Worm (Caenorhabditis elegans) whole organism, L3 larva: Measurements from ENCODE around the gene set-17.

ENCODE experiments used
- pqm-1 ChIP-seq: fragments of 150-350 bp; optimal IDR thresholded peaks from 2 replicates; lab custom pipeline; 2017; ENCODE audit warnings: missing biosample characterization, missing genetic modification characterization, inconsistent platforms
- skn-1 ChIP-seq: fragments of 150-350 bp; optimal IDR thresholded peaks from 2 replicates; lab custom pipeline; 2014; ENCODE audit warnings: missing biosample characterization, missing genetic modification characterization
- zag-1 ChIP-seq: fragments of 150-350 bp; optimal IDR thresholded peaks from 2 replicates; lab custom pipeline; 2014; ENCODE audit warnings: missing biosample characterization, missing genetic modification characterization

DNA sequence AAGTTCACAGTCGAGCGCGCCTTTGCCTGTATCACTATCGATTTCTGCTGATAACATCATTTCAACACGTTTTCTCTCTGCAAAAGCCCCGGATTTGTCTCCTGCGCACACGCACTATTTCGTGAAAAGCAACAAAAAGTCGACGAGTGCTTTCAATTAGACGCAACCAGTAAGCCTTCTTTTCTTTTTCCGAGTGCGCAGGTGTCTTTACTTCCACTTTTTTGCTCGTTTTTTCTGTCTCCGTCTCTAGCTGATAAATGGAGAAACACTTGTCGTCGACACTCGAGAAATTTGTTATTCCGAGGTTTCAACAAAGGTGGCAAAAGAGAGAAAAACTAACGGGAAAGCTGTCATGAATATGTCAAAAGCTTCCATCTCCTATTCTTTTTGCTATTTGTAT is 48.7 kb downstream of the set-17 start:
- TF ChIP-seq zag-1 (no peak), pqm-1 (tag; lab: Kevin White, UChicago) (no peak), skn-1 (tag; lab: Kevin White, UChicago) (no peak)
